Fruit fly (Drosophila melanogaster) whole organism, embryonic: ENCODE data around the gene Eig71Ei.

Experiments
- BEAF-32 ChIP-seq: fragments of 200-800 bp; sonication (Bioruptor generic); optimal IDR thresholded peaks from 3 replicates; lab custom pipeline; 2017; ENCODE audit warnings: missing biosample characterization, missing genetic modification characterization, mild to moderate bottlenecking, moderate library complexity, missing genetic modification reagents
- Blimp-1 ChIP-seq: fragments of 200-800 bp; sonication (Bioruptor generic); optimal IDR thresholded peaks from 3 replicates; lab custom pipeline; 2018; ENCODE audit warnings: missing biosample characterization, missing genetic modification characterization, mild to moderate bottlenecking, moderate library complexity, missing genetic modification reagents
- BtbVII ChIP-seq: fragments of 200-800 bp; sonication (Bioruptor generic); optimal IDR thresholded peaks from 3 replicates; lab custom pipeline; 2017; ENCODE audit warnings: missing biosample characterization, mild to moderate bottlenecking, missing genetic modification characterization
- CG10321 ChIP-seq: fragments of 200-800 bp; sonication (Bioruptor generic); IDR thresholded peaks from 2 replicates; pipeline ENCODE4 v1.3.6; 2022; ENCODE audit warnings: missing biosample characterization, missing genetic modification characterization
- CG10565 ChIP-seq: fragments of 200-800 bp; sonication (Bioruptor generic); optimal IDR thresholded peaks from 3 replicates; lab custom pipeline; 2016; ENCODE audit warnings: missing biosample characterization, mild to moderate bottlenecking, missing genetic modification characterization
- CG10654 ChIP-seq: fragments of 200-800 bp; sonication (Bioruptor generic); optimal IDR thresholded peaks from 2 replicates; lab custom pipeline; 2016; ENCODE audit warnings: missing biosample characterization, missing genetic modification characterization
- CG12299 ChIP-seq: fragments of 200-800 bp; sonication (Bioruptor generic); optimal IDR thresholded peaks from 2 replicates; lab custom pipeline; 2018; ENCODE audit warnings: missing biosample characterization, mild to moderate bottlenecking, missing genetic modification characterization
- CG15073 ChIP-seq: fragments of 200-800 bp; sonication (Bioruptor generic); optimal IDR thresholded peaks from 2 replicates; lab custom pipeline; 2016; ENCODE audit warnings: missing biosample characterization, missing genetic modification characterization
- CG1529 ChIP-seq: fragments of 200-800 bp; sonication (Bioruptor generic); optimal IDR thresholded peaks from 3 replicates; lab custom pipeline; 2018; ENCODE audit warnings: missing biosample characterization, missing genetic modification characterization
- CG2120 ChIP-seq: fragments of 200-800 bp; sonication (Bioruptor generic); optimal IDR thresholded peaks from 3 replicates; lab custom pipeline; 2016; ENCODE audit warnings: missing biosample characterization, missing genetic modification characterization
- CG31441 ChIP-seq: fragments of 200-800 bp; sonication (Bioruptor generic); IDR thresholded peaks from 2 replicates; pipeline ENCODE4 v1.3.6; 2022; ENCODE audit warnings: missing biosample characterization, missing genetic modification characterization
- CG32767 ChIP-seq: fragments of 200-800 bp; sonication (Bioruptor generic); IDR thresholded peaks from 2 replicates; pipeline ENCODE4 v1.3.6; 2022; ENCODE audit warnings: missing biosample characterization, missing genetic modification characterization
- CG5245 ChIP-seq: fragments of 200-800 bp; sonication (Bioruptor generic); optimal IDR thresholded peaks from 3 replicates; lab custom pipeline; 2016; ENCODE audit warnings: missing biosample characterization, missing genetic modification characterization
- CG5953 ChIP-seq: fragments of 200-800 bp; sonication (Bioruptor generic); IDR thresholded peaks from 2 replicates; pipeline ENCODE4 v1.3.6; 2022; ENCODE audit warnings: missing biosample characterization, missing genetic modification characterization
- CG6175 ChIP-seq: fragments of 200-800 bp; sonication (Bioruptor generic); IDR thresholded peaks from 3 replicates; pipeline ENCODE4 v1.3.6; 2022; ENCODE audit warnings: missing biosample characterization, missing genetic modification characterization
- CG6654 ChIP-seq: fragments of 200-800 bp; sonication (Bioruptor generic); optimal IDR thresholded peaks from 2 replicates; lab custom pipeline; 2017; ENCODE audit warnings: missing biosample characterization, mild to moderate bottlenecking, missing genetic modification characterization
- CG7271 ChIP-seq: fragments of 200-800 bp; sonication (Bioruptor generic); optimal IDR thresholded peaks from 2 replicates; lab custom pipeline; 2018; ENCODE audit warnings: missing biosample characterization, mild to moderate bottlenecking, missing genetic modification characterization, moderate library complexity
- CG9727 ChIP-seq: fragments of 200-800 bp; sonication (Bioruptor generic); optimal IDR thresholded peaks from 3 replicates; lab custom pipeline; 2017; ENCODE audit warnings: missing biosample characterization, mild to moderate bottlenecking, missing genetic modification characterization
- CG9932 ChIP-seq: fragments of 200-800 bp; sonication (Bioruptor generic); IDR thresholded peaks from 2 replicates; pipeline ENCODE4 v1.3.6; 2022; ENCODE audit warnings: missing biosample characterization, missing genetic modification characterization
- CoRest ChIP-seq: fragments of 200-800 bp; sonication (Bioruptor generic); optimal IDR thresholded peaks from 3 replicates; lab custom pipeline; 2018; ENCODE audit warnings: missing biosample characterization, mild to moderate bottlenecking, missing genetic modification characterization, moderate library complexity
- Dip3 ChIP-seq: fragments of 200-800 bp; sonication (Bioruptor generic); optimal IDR thresholded peaks from 3 replicates; lab custom pipeline; 2016; ENCODE audit warnings: missing biosample characterization, missing genetic modification characterization
- E2f2 ChIP-seq: fragments of 200-800 bp; sonication (Bioruptor generic); IDR thresholded peaks from 2 replicates; pipeline ENCODE4 v1.3.6; 2022; ENCODE audit warnings: missing biosample characterization, missing genetic modification characterization
- Elba2 ChIP-seq: fragments of 200-800 bp; sonication (Bioruptor generic); optimal IDR thresholded peaks from 3 replicates; lab custom pipeline; 2016; ENCODE audit warnings: missing biosample characterization, missing genetic modification characterization
- Hr3 ChIP-seq: fragments of 200-800 bp; sonication (Bioruptor generic); optimal IDR thresholded peaks from 3 replicates; lab custom pipeline; 2016; ENCODE audit warnings: missing biosample characterization, missing genetic modification characterization
- Hr51 ChIP-seq, 2 experiments: fragments of 200-800 bp; sonication (Bioruptor generic); optimal IDR thresholded peaks; 2 replicates in 1 of 2; 3 replicates in 1 of 2; lab custom pipeline; 2016 to 2018; ENCODE audit warnings: missing biosample characterization in 2 of 2, missing genetic modification characterization in 2 of 2, mild to moderate bottlenecking in 1 of 2, moderate library complexity in 1 of 2
- Jarid2 ChIP-seq: fragments of 200-800 bp; sonication (Bioruptor generic); optimal IDR thresholded peaks from 3 replicates; lab custom pipeline; 2017; ENCODE audit warnings: mild to moderate bottlenecking, missing biosample characterization, missing genetic modification reagents, missing genetic modification characterization
- Lim3 ChIP-seq: fragments of 200-800 bp; sonication (Bioruptor generic); IDR thresholded peaks from 2 replicates; pipeline ENCODE4 v1.3.6; 2022; ENCODE audit warnings: missing biosample characterization, missing genetic modification characterization
- Nf-YB ChIP-seq: fragments of 200-800 bp; sonication (Bioruptor generic); optimal IDR thresholded peaks from 3 replicates; lab custom pipeline; 2019; ENCODE audit warnings: missing biosample characterization, mild to moderate bottlenecking, missing genetic modification characterization, moderate library complexity
- Spps ChIP-seq: fragments of 200-800 bp; sonication (Bioruptor generic); optimal IDR thresholded peaks from 2 replicates; lab custom pipeline; 2018; ENCODE audit warnings: missing biosample characterization, mild to moderate bottlenecking, missing genetic modification characterization
- Sry-δ ChIP-seq: fragments of 200-800 bp; sonication (Bioruptor generic); optimal IDR thresholded peaks from 2 replicates; lab custom pipeline; 2016; ENCODE audit warnings: missing biosample characterization, missing genetic modification characterization
- al ChIP-seq: fragments of 200-800 bp; sonication (Bioruptor generic); IDR thresholded peaks from 2 replicates; pipeline ENCODE4 v1.3.6; 2022; ENCODE audit warnings: missing biosample characterization, missing genetic modification characterization
- ash1 ChIP-seq: fragments of 200-800 bp; sonication (Bioruptor generic); optimal IDR thresholded peaks from 2 replicates; lab custom pipeline; 2018; ENCODE audit warnings: missing biosample characterization, mild to moderate bottlenecking, missing genetic modification characterization
- az2 ChIP-seq: fragments of 200-800 bp; sonication (Bioruptor generic); optimal IDR thresholded peaks from 3 replicates; lab custom pipeline; 2016; ENCODE audit warnings: missing biosample characterization, missing genetic modification characterization
- br ChIP-seq: fragments of >200 bp; optimal IDR thresholded peaks from 2 replicates; lab custom pipeline; 2017
- caup ChIP-seq: fragments of 200-800 bp; sonication (Bioruptor generic); optimal IDR thresholded peaks from 3 replicates; lab custom pipeline; 2017; ENCODE audit warnings: missing biosample characterization, mild to moderate bottlenecking, missing genetic modification characterization, moderate library complexity; ENCODE audit not compliant: severe bottlenecking
- corto ChIP-seq: fragments of 200-800 bp; sonication (Bioruptor generic); optimal IDR thresholded peaks from 2 replicates; lab custom pipeline; 2016; ENCODE audit warnings: missing biosample characterization, mild to moderate bottlenecking, missing genetic modification characterization, moderate library complexity
- cwo ChIP-seq: fragments of 200-800 bp; sonication (Bioruptor generic); optimal IDR thresholded peaks from 3 replicates; lab custom pipeline; 2017; ENCODE audit warnings: missing biosample characterization, missing genetic modification characterization, mild to moderate bottlenecking, moderate library complexity, missing genetic modification reagents
- fd102C ChIP-seq: fragments of 200-800 bp; sonication (Bioruptor generic); optimal IDR thresholded peaks from 2 replicates; lab custom pipeline; 2018; ENCODE audit warnings: missing biosample characterization, mild to moderate bottlenecking, missing genetic modification characterization, moderate library complexity
- insv ChIP-seq, 2 experiments: fragments of 200-800 bp; sonication (Bioruptor generic); optimal IDR thresholded peaks; 3 replicates each; lab custom pipeline; 2016 to 2018; ENCODE audit warnings: missing biosample characterization in 2 of 2, missing genetic modification characterization in 2 of 2
- mirr ChIP-seq: fragments of 200-800 bp; sonication (Bioruptor generic); optimal IDR thresholded peaks from 3 replicates; lab custom pipeline; 2018; ENCODE audit warnings: missing biosample characterization, mild to moderate bottlenecking, missing genetic modification characterization
- phol ChIP-seq: fragments of 200-800 bp; sonication (Bioruptor generic); optimal IDR thresholded peaks from 3 replicates; lab custom pipeline; 2018; ENCODE audit warnings: missing biosample characterization, mild to moderate bottlenecking, missing genetic modification characterization, moderate library complexity
- psq ChIP-seq: fragments of 200-800 bp; sonication (Bioruptor generic); optimal IDR thresholded peaks from 2 replicates; lab custom pipeline; 2017; ENCODE audit warnings: missing biosample characterization, missing genetic modification characterization
- run ChIP-seq: fragments of 200-800 bp; sonication (Bioruptor generic); optimal IDR thresholded peaks from 3 replicates; lab custom pipeline; 2018; ENCODE audit warnings: missing biosample characterization, mild to moderate bottlenecking, missing genetic modification characterization
- sc ChIP-seq, 3 experiments: fragments of >200 bp in 2 of 3; fragments of 200-800 bp in 1 of 3; sonication (Bioruptor generic) in 1 of 3; optimal IDR thresholded peaks; 2 replicates in 2 of 3; 3 replicates in 1 of 3; lab custom pipeline; 2017; ENCODE audit warnings: mild to moderate bottlenecking in 1 of 3, missing biosample characterization in 1 of 3, missing genetic modification characterization in 1 of 3, missing genetic modification reagents in 1 of 3
- sens ChIP-seq: fragments of 200-800 bp; sonication (Bioruptor generic); peaks from one replicate; lab custom pipeline; 2016; ENCODE audit warnings: missing biosample characterization, missing genetic modification characterization
- shn ChIP-seq: fragments of 200-800 bp; sonication (Bioruptor generic); optimal IDR thresholded peaks from 3 replicates; lab custom pipeline; 2016; ENCODE audit warnings: missing biosample characterization, missing genetic modification characterization
- ssp ChIP-seq: fragments of 200-800 bp; sonication (Bioruptor generic); IDR thresholded peaks from 2 replicates; pipeline ENCODE4 v1.3.6; 2022; ENCODE audit warnings: missing biosample characterization, missing genetic modification characterization
- tll ChIP-seq, 2 experiments: fragments of 200-800 bp in 1 of 2; fragments of >200 bp in 1 of 2; sonication (Bioruptor generic) in 1 of 2; optimal IDR thresholded peaks; 2 replicates each; lab custom pipeline; 2017 to 2019; ENCODE audit warnings: missing biosample characterization in 2 of 2, missing genetic modification characterization in 2 of 2, mild to moderate bottlenecking in 1 of 2, moderate library complexity in 1 of 2
- usp ChIP-seq: fragments of >200 bp; optimal IDR thresholded peaks from 2 replicates; lab custom pipeline; 2017; ENCODE audit warnings: missing biosample characterization, missing genetic modification characterization

Gene Eig71Ei

dm6 chr3L:15619626-15620247, 39.8 kb upstream of the Eig71Ei start, which contains the start of gene Phs:
TSS of gene Phs (plus strand) at chr3L:15619901.
- TF ChIP-seq run (tag; lab: Kevin White, UChicago) (no peak), Sry-δ (GFP tag; lab: Kevin White, UChicago) (peak; percentile 59), CG5245 (GFP tag; lab: Kevin White, UChicago) (peak; percentile 77), CG12299 (tag; lab: Kevin White, UChicago) (no peak), az2 (GFP tag; lab: Kevin White, UChicago) (peak; percentile 69), Hr51 (GFP tag; optimal IDR thresholded peaks at IDR 0.05; lab: Kevin White, UChicago) (peak; percentile 4 to 91), phol (peak; percentile 57), tll (GFP tag; optimal IDR thresholded peaks at IDR 0.05; lab: Kevin White, UChicago) (no peak), CG7271 (tag; lab: Kevin White, UChicago) (peak; percentile 49), BEAF-32 (GFP tag; lab: Kevin White, UChicago) (peak; percentile 39), Spps (no peak), CG1529 (GFP tag; lab: Kevin White, UChicago) (peak; percentile 19), Hr3 (peak; percentile 55), CG10654 (GFP tag; lab: Kevin White, UChicago) (peak; percentile 82), CG2120 (GFP tag; lab: Kevin White, UChicago) (peak; percentile 93), ssp (GFP tag; lab: Robert Waterston, UW) (peak; percentile 67), shn (GFP tag; lab: Kevin White, UChicago) (peak; percentile 93), sc (optimal IDR thresholded peaks at IDR 0.05; lab: Kevin White, UChicago) (no peak), sc (GFP tag; optimal IDR thresholded peaks at IDR 0.05; lab: Kevin White, UChicago) (peak; percentile 36), E2f2 (GFP tag; lab: Robert Waterston, UW) (peak; percentile 99), cwo (GFP tag; lab: Kevin White, UChicago) (peak; percentile 47), mirr (GFP tag; lab: Kevin White, UChicago) (peak; percentile 53), Dip3 (GFP tag; lab: Kevin White, UChicago) (peak; percentile 89), CG6654 (no peak), CoRest (tag; lab: Kevin White, UChicago) (peak; percentile 57), CG9727 (peak; percentile 10), CG10565 (no peak), Nf-YB (no peak), Blimp-1 (peak; percentile 49), CG6175 (GFP tag; lab: Robert Waterston, UW) (peak; percentile 82), Jarid2 (GFP tag; lab: Kevin White, UChicago) (peak; percentile 62), usp (no peak), CG9932 (GFP tag; lab: Robert Waterston, UW) (peak; percentile 96), fd102C (GFP tag; lab: Kevin White, UChicago) (peak; percentile 22), ash1 (GFP tag; lab: Kevin White, UChicago) (peak; percentile 82), CG10321 (0 out of 2 replicates have a peak, but pooled peaks have one; percentile 34), BtbVII (GFP tag; lab: Kevin White, UChicago) (peak; percentile 52), CG5953 (GFP tag; lab: Robert Waterston, UW) (peak; percentile 65), caup (peak; percentile 88), insv (GFP tag; optimal IDR thresholded peaks at IDR 0.05; lab: Kevin White, UChicago) (peak in 1 of 2 experiments; percentile 30), Elba2 (peak; percentile 63), sens (GFP tag; lab: Kevin White, UChicago) (peak; percentile 93), CG31441 (peak; percentile 46; the same call in 1 of the 2 replicates), CG32767 (GFP tag; lab: Robert Waterston, UW) (no peak), al (GFP tag; lab: Robert Waterston, UW) (peak; percentile 62), psq (GFP tag; lab: Kevin White, UChicago) (peak; percentile 56), CG15073 (GFP tag; lab: Kevin White, UChicago) (no peak), br (lab: Kevin White, UChicago) (no peak), corto (GFP tag; lab: Kevin White, UChicago) (peak; percentile 59), Lim3 (GFP tag; lab: Robert Waterston, UW) (no peak)
